Worm (Caenorhabditis elegans): ENCODE results near the gene ZK673.2.

DNA sequence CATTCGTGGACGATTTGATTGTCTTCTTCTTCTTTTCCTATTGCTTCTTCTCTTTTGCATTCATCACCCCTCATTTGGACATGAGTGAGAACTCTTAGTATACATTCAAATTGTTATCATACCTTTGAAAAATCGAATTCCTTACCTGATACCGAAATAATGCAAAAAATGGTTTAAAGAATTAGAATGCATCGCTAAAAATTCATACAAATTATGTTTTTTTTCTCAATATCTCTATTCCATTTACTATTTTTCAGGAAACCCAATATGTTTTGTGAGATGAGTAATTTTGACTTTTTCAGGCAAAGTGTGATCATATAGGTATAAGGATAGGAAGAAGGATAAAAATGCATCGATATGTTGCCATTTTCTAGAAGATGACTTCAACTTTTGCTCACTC, 8.9 kb downstream of the ZK673.2 start, which contains the start of gene ZK673.11:
- no peak for TF ChIP-seq unc-62 (GFP tag; optimal IDR thresholded peaks at IDR 0.05 in 1 of 2)
- no peak for TF ChIP-seq unc-62 (tag; optimal IDR thresholded peaks at IDR 0.05)
- no peak for TF ChIP-seq spr-1 (tag; optimal IDR thresholded peaks at IDR 0.05)
- no peak for TF ChIP-seq ZK337.2 (GFP tag; IDR thresholded peaks at IDR 0.05)

Measured in whole organism, L4 larva.